Fruit fly (Drosophila melanogaster) whole organism, embryonic: ENCODE measurements around the gene CG32102.

ENCODE experiments used
- ATbp ChIP-seq: fragments of 200-800 bp; sonication (Bioruptor generic); optimal IDR thresholded peaks from 2 replicates; lab custom pipeline; 2017; ENCODE audit warnings: missing biosample characterization, mild to moderate bottlenecking, missing genetic modification characterization, missing genetic modification reagents
- Abd-B ChIP-seq: fragments of 200-800 bp; sonication (Bioruptor generic); optimal IDR thresholded peaks from 2 replicates; lab custom pipeline; 2018; ENCODE audit warnings: missing biosample characterization, mild to moderate bottlenecking, missing genetic modification characterization, moderate library complexity
- Aef1 ChIP-seq: fragments of 200-800 bp; sonication (Bioruptor generic); IDR thresholded peaks from 3 replicates; pipeline ENCODE4 v1.3.6; 2022; ENCODE audit warnings: missing biosample characterization, missing genetic modification characterization
- Atf-2 ChIP-seq: fragments of 200-800 bp; sonication (Bioruptor generic); optimal IDR thresholded peaks from 2 replicates; lab custom pipeline; 2016; ENCODE audit warnings: missing biosample characterization, missing genetic modification characterization
- CG11695 ChIP-seq: fragments of 200-800 bp; sonication (Bioruptor generic); IDR thresholded peaks from 3 replicates; pipeline ENCODE4 v1.3.6; 2022; ENCODE audit warnings: missing biosample characterization, missing genetic modification characterization
- CG14441 ChIP-seq: fragments of 200-800 bp; sonication (Bioruptor generic); IDR thresholded peaks from 2 replicates; pipeline ENCODE4 v1.3.6; 2022; ENCODE audit warnings: missing biosample characterization, missing genetic modification characterization
- CG15073 ChIP-seq: fragments of 200-800 bp; sonication (Bioruptor generic); optimal IDR thresholded peaks from 2 replicates; lab custom pipeline; 2016; ENCODE audit warnings: missing biosample characterization, missing genetic modification characterization
- CG1603 ChIP-seq: fragments of 200-800 bp; sonication (Bioruptor generic); optimal IDR thresholded peaks from 2 replicates; lab custom pipeline; 2019; ENCODE audit warnings: missing biosample characterization, mild to moderate bottlenecking, missing genetic modification characterization, moderate library complexity
- CG16779 ChIP-seq: fragments of 200-800 bp; sonication (Bioruptor generic); IDR thresholded peaks from 2 replicates; pipeline ENCODE4 v1.3.6; 2022; ENCODE audit warnings: missing biosample characterization, missing genetic modification characterization
- CG18011 ChIP-seq: fragments of 200-800 bp; sonication (Bioruptor generic); optimal IDR thresholded peaks from 2 replicates; lab custom pipeline; 2017; ENCODE audit warnings: missing biosample characterization, missing genetic modification characterization, mild to moderate bottlenecking, moderate library complexity, missing genotype
- CG2116 ChIP-seq: fragments of 200-800 bp; sonication (Bioruptor generic); optimal IDR thresholded peaks from 3 replicates; lab custom pipeline; 2018; ENCODE audit warnings: missing biosample characterization, mild to moderate bottlenecking, missing genetic modification characterization
- CG2199 ChIP-seq: fragments of 200-800 bp; sonication (Bioruptor generic); IDR thresholded peaks from 3 replicates; pipeline ENCODE4 v1.3.6; 2022; ENCODE audit warnings: missing biosample characterization, missing genetic modification characterization
- CG31441 ChIP-seq: fragments of 200-800 bp; sonication (Bioruptor generic); IDR thresholded peaks from 2 replicates; pipeline ENCODE4 v1.3.6; 2022; ENCODE audit warnings: missing biosample characterization, missing genetic modification characterization
- CG32772 ChIP-seq: fragments of 200-800 bp; sonication (Bioruptor generic); IDR thresholded peaks from 2 replicates; pipeline ENCODE4 v1.3.6; 2022; ENCODE audit warnings: missing biosample characterization, missing genetic modification characterization
- CG4404 ChIP-seq: fragments of 200-800 bp; sonication (Bioruptor generic); IDR thresholded peaks from 2 replicates; pipeline ENCODE4 v1.3.6; 2022; ENCODE audit warnings: missing biosample characterization, missing genetic modification characterization
- CG4854 ChIP-seq: fragments of 200-800 bp; sonication (Bioruptor generic); optimal IDR thresholded peaks from 2 replicates; lab custom pipeline; 2016; ENCODE audit warnings: missing biosample characterization, missing genetic modification characterization, inconsistent platforms
- CG6654 ChIP-seq: fragments of 200-800 bp; sonication (Bioruptor generic); optimal IDR thresholded peaks from 2 replicates; lab custom pipeline; 2017; ENCODE audit warnings: missing biosample characterization, mild to moderate bottlenecking, missing genetic modification characterization
- CG9609 ChIP-seq: fragments of 200-800 bp; sonication (Bioruptor generic); optimal IDR thresholded peaks from 3 replicates; lab custom pipeline; 2016; ENCODE audit warnings: missing biosample characterization, missing genetic modification characterization
- Doc2 ChIP-seq: fragments of 200-800 bp; sonication (Bioruptor generic); IDR thresholded peaks from 2 replicates; pipeline ENCODE4 v1.3.6; 2022; ENCODE audit warnings: missing biosample characterization, missing genetic modification characterization
- Doc3 ChIP-seq: fragments of 200-800 bp; sonication (Bioruptor generic); IDR thresholded peaks from 3 replicates; pipeline ENCODE4 v1.3.6; 2022; ENCODE audit warnings: missing biosample characterization, missing genetic modification characterization; ENCODE audit not compliant: partially characterized antibody
- Ets65A ChIP-seq: fragments of 200-800 bp; sonication (Bioruptor generic); peaks from one replicate; lab custom pipeline; 2016; ENCODE audit warnings: missing biosample characterization, missing genetic modification characterization
- Gsc ChIP-seq: fragments of 200-800 bp; sonication (Bioruptor generic); IDR thresholded peaks from 2 replicates; pipeline ENCODE4 v1.3.6; 2022; ENCODE audit warnings: missing biosample characterization, missing genetic modification characterization
- MBD-R2 ChIP-seq: fragments of 200-800 bp; sonication (Bioruptor generic); IDR thresholded peaks from 2 replicates; pipeline ENCODE4 v1.3.6; 2022; ENCODE audit warnings: missing biosample characterization, missing genetic modification characterization
- MESR4 ChIP-seq: fragments of 200-800 bp; sonication (Bioruptor generic); optimal IDR thresholded peaks from 2 replicates; lab custom pipeline; 2018; ENCODE audit warnings: missing biosample characterization, mild to moderate bottlenecking, missing genetic modification characterization, moderate library complexity
- MTF-1 ChIP-seq: fragments of 200-800 bp; sonication (Bioruptor generic); optimal IDR thresholded peaks from 2 replicates; lab custom pipeline; 2018; ENCODE audit warnings: missing biosample characterization, mild to moderate bottlenecking, missing genetic modification characterization, borderline replicate concordance
- Opbp ChIP-seq: fragments of 200-800 bp; sonication (Bioruptor generic); IDR thresholded peaks from 3 replicates; pipeline ENCODE4 v1.3.6; 2022; ENCODE audit warnings: missing biosample characterization, missing genetic modification characterization; ENCODE audit not compliant: partially characterized antibody
- Sry-β ChIP-seq: fragments of 200-800 bp; sonication (Bioruptor generic); optimal IDR thresholded peaks from 2 replicates; lab custom pipeline; 2018; ENCODE audit warnings: missing biosample characterization, mild to moderate bottlenecking, missing genetic modification characterization, moderate library complexity
- Vsx1 ChIP-seq: fragments of 200-800 bp; sonication (Bioruptor generic); optimal IDR thresholded peaks from 2 replicates; lab custom pipeline; 2017; ENCODE audit warnings: missing biosample characterization, mild to moderate bottlenecking, missing genetic modification characterization, missing genetic modification reagents
- al ChIP-seq: fragments of 200-800 bp; sonication (Bioruptor generic); IDR thresholded peaks from 2 replicates; pipeline ENCODE4 v1.3.6; 2022; ENCODE audit warnings: missing biosample characterization, missing genetic modification characterization
- bigmax ChIP-seq: fragments of 200-800 bp; sonication (Bioruptor generic); optimal IDR thresholded peaks from 2 replicates; lab custom pipeline; 2018; ENCODE audit warnings: missing biosample characterization, mild to moderate bottlenecking, missing genetic modification characterization
- croc ChIP-seq: fragments of 200-800 bp; sonication (Bioruptor generic); conservative IDR thresholded peaks from 3 replicates; pipeline ENCODE4 v1.3.6; 2022; ENCODE audit warnings: missing biosample characterization, missing genetic modification characterization
- dati ChIP-seq: fragments of 200-800 bp; sonication (Bioruptor generic); IDR thresholded peaks from 2 replicates; pipeline ENCODE4 v1.3.6; 2022; ENCODE audit warnings: missing biosample characterization, missing genetic modification characterization
- dmrt11E ChIP-seq: fragments of 200-800 bp; sonication (Bioruptor generic); optimal IDR thresholded peaks from 3 replicates; lab custom pipeline; 2018; ENCODE audit warnings: missing biosample characterization, mild to moderate bottlenecking, missing genetic modification characterization, moderate library complexity
- dpn ChIP-seq, 2 experiments: fragments of 200-800 bp; sonication (Bioruptor generic); optimal IDR thresholded peaks; 3 replicates each; lab custom pipeline; 2016; ENCODE audit warnings: missing biosample characterization in 2 of 2, missing genetic modification characterization in 2 of 2
- emc ChIP-seq: fragments of 200-800 bp; sonication (Bioruptor generic); optimal IDR thresholded peaks from 2 replicates; lab custom pipeline; 2016; ENCODE audit warnings: missing biosample characterization, missing genetic modification characterization
- exex ChIP-seq: fragments of 200-800 bp; sonication (Bioruptor generic); optimal IDR thresholded peaks from 4 replicates; lab custom pipeline; 2018; ENCODE audit warnings: missing biosample characterization, mild to moderate bottlenecking, missing genetic modification characterization, moderate library complexity
- fd96Cb ChIP-seq: fragments of 200-800 bp; sonication (Bioruptor generic); optimal IDR thresholded peaks from 2 replicates; lab custom pipeline; 2018; ENCODE audit warnings: missing biosample characterization, mild to moderate bottlenecking, missing genetic modification characterization, moderate library complexity
- gce ChIP-seq: fragments of 200-800 bp; sonication (Bioruptor generic); IDR thresholded peaks from 3 replicates; pipeline ENCODE4 v1.3.6; 2022; ENCODE audit warnings: missing biosample characterization, missing genetic modification characterization
- gfzf ChIP-seq: fragments of 200-800 bp; sonication (Bioruptor generic); optimal IDR thresholded peaks from 2 replicates; lab custom pipeline; 2016; ENCODE audit warnings: missing biosample characterization, mild to moderate bottlenecking, missing genetic modification characterization, moderate library complexity
- hth ChIP-seq: fragments of >200 bp; optimal IDR thresholded peaks from 2 replicates; lab custom pipeline; 2017; ENCODE audit warnings: inconsistent platforms
- jumu ChIP-seq: fragments of 200-800 bp; sonication (Bioruptor generic); optimal IDR thresholded peaks from 3 replicates; lab custom pipeline; 2016; ENCODE audit warnings: missing biosample characterization, missing genetic modification characterization
- lab ChIP-seq: fragments of 200-800 bp; sonication (Bioruptor generic); optimal IDR thresholded peaks from 3 replicates; lab custom pipeline; 2017; ENCODE audit warnings: missing biosample characterization, missing genetic modification characterization, mild to moderate bottlenecking, moderate library complexity, missing genetic modification reagents
- pnt ChIP-seq: fragments of 200-800 bp; sonication (Bioruptor generic); optimal IDR thresholded peaks from 3 replicates; lab custom pipeline; 2016; ENCODE audit warnings: missing biosample characterization, missing genetic modification characterization
- pum ChIP-seq: fragments of 200-800 bp; sonication (Bioruptor generic); optimal IDR thresholded peaks from 2 replicates; lab custom pipeline; 2016; ENCODE audit warnings: missing biosample characterization, missing genetic modification characterization
- sens-2 ChIP-seq: fragments of 200-800 bp; sonication (Bioruptor generic); IDR thresholded peaks from 2 replicates; pipeline ENCODE4 v1.3.6; 2022; ENCODE audit warnings: missing biosample characterization, missing genetic modification characterization
- sima ChIP-seq: fragments of 200-800 bp; sonication (Bioruptor generic); optimal IDR thresholded peaks from 2 replicates; lab custom pipeline; 2016; ENCODE audit warnings: missing biosample characterization, missing genetic modification characterization
- toy ChIP-seq: fragments of 200-800 bp; sonication (Bioruptor generic); IDR thresholded peaks from 2 replicates; pipeline ENCODE4 v1.3.6; 2022; ENCODE audit warnings: missing biosample characterization, missing genetic modification characterization
- twi ChIP-seq: fragments of 200-800 bp; optimal IDR thresholded peaks from 2 replicates; lab custom pipeline; 2019; ENCODE audit warnings: missing biosample characterization, mild to moderate bottlenecking, missing genetic modification characterization, moderate library complexity
- vvl ChIP-seq: fragments of 200-800 bp; sonication (Bioruptor generic); IDR thresholded peaks from 2 replicates; pipeline ENCODE4 v1.3.6; 2022; ENCODE audit warnings: missing biosample characterization, missing genetic modification characterization
- z ChIP-seq: fragments of 200-800 bp; sonication (Bioruptor generic); IDR thresholded peaks from 3 replicates; pipeline ENCODE4 v1.3.6; 2022; ENCODE audit warnings: missing biosample characterization, missing genetic modification characterization
- zfh2 ChIP-seq: fragments of 200-800 bp; sonication (Bioruptor generic); optimal IDR thresholded peaks from 2 replicates; lab custom pipeline; 2016; ENCODE audit warnings: missing biosample characterization, missing genetic modification characterization

The CG32102 gene

dm6 chr3L:12471471-12471978 is 1.9 kb upstream of the CG32102 start, which contains the start of gene CG10616 (continued):
- no peak for TF ChIP-seq emc (GFP tag; lab: Kevin White, UChicago)
- TF ChIP-seq pnt (GFP tag; lab: Kevin White, UChicago): no peak
- no peak for TF ChIP-seq CG16779 (GFP tag; lab: Robert Waterston, UW)
- TF ChIP-seq CG14441 (GFP tag; lab: Robert Waterston, UW): no peak
- no peak for TF ChIP-seq CG2199 (GFP tag; lab: Robert Waterston, UW)
- TF ChIP-seq jumu (GFP tag; lab: Kevin White, UChicago): no peak
- no peak for TF ChIP-seq CG11695 (GFP tag; lab: Robert Waterston, UW)
- TF ChIP-seq al (GFP tag; lab: Robert Waterston, UW): no peak
- no peak for TF ChIP-seq CG4854 (GFP tag; lab: Kevin White, UChicago)
- no peak for TF ChIP-seq twi (tag; lab: Kevin White, UChicago)
- TF ChIP-seq CG2116: peak; percentile 71
- peak; percentile 83 for TF ChIP-seq Opbp
- TF ChIP-seq CG31441 (GFP tag; lab: Robert Waterston, UW): no peak
- TF ChIP-seq, all 482 proteins: peak for 70

DNA sequence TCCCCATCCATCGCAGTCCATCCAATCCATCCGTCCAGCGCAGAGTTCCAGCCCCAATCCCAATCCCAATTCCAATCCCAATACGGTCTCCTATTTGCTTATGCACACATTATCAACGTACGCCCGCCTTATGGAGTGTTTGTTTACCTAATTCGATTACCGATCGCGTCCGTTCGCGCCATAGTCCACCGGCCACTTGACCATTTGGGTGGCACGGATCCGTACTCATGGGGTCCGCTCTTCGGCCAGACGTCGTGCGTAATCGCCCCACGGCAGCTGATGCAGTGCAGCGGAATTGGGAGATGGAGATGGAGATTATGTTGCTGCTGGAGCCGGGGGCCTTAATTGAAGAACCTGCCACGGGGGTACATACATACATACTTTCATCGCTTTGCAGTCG is 925 bp upstream of the CG32102 start:
- no peak for TF ChIP-seq Sry-β (GFP tag; lab: Kevin White, UChicago)
- TF ChIP-seq dati (GFP tag; lab: Robert Waterston, UW): no peak
- TF ChIP-seq CG4404 (GFP tag; lab: Robert Waterston, UW): no peak
- no peak for TF ChIP-seq croc (GFP tag; lab: Robert Waterston, UW)
- TF ChIP-seq toy: no peak
- no peak for TF ChIP-seq Vsx1
- no peak for TF ChIP-seq gfzf (GFP tag; lab: Kevin White, UChicago)
- TF ChIP-seq fd96Cb (tag; lab: Kevin White, UChicago): no peak
- no peak for TF ChIP-seq bigmax (GFP tag; lab: Kevin White, UChicago)
- TF ChIP-seq Ets65A: peak; percentile 78
- TF ChIP-seq zfh2 (GFP tag; lab: Kevin White, UChicago): no peak
- no peak for TF ChIP-seq Aef1 (GFP tag; lab: Robert Waterston, UW)
- TF ChIP-seq Gsc (GFP tag; lab: Robert Waterston, UW): no peak
- TF ChIP-seq Abd-B (GFP tag; lab: Kevin White, UChicago): no peak
- no peak for TF ChIP-seq Atf-2 (GFP tag; lab: Kevin White, UChicago)
- TF ChIP-seq z: 0 out of 3 replicates have a peak, but pooled peaks have one; percentile 60
- TF ChIP-seq lab: no peak
- TF ChIP-seq CG32772 (GFP tag; lab: Robert Waterston, UW): no peak
- no peak for TF ChIP-seq MTF-1
- TF ChIP-seq CG18011 (GFP tag; lab: Kevin White, UChicago): no peak
- no peak for TF ChIP-seq CG6654 (GFP tag; lab: Kevin White, UChicago)
- no peak for TF ChIP-seq dpn (GFP tag; optimal IDR thresholded peaks at IDR 0.05; lab: Kevin White, UChicago)
- no peak for TF ChIP-seq MBD-R2 (GFP tag; lab: Robert Waterston, UW)
- TF ChIP-seq CG1603: no peak
- TF ChIP-seq sens-2 (GFP tag; lab: Robert Waterston, UW): no peak
- TF ChIP-seq CG15073 (GFP tag; lab: Kevin White, UChicago): no peak
- TF ChIP-seq MESR4 (GFP tag; lab: Kevin White, UChicago): no peak
- no peak for TF ChIP-seq CG9609
- no peak for TF ChIP-seq vvl (GFP tag; lab: Robert Waterston, UW)
- no peak for TF ChIP-seq ATbp (GFP tag; lab: Kevin White, UChicago)
- no peak for TF ChIP-seq hth (lab: Kevin White, UChicago)
- no peak for TF ChIP-seq gce (GFP tag; lab: Robert Waterston, UW)
- no peak for TF ChIP-seq Doc3 (GFP tag; lab: Robert Waterston, UW)
- TF ChIP-seq exex (tag; lab: Kevin White, UChicago): no peak
- TF ChIP-seq dmrt11E: no peak
- no peak for TF ChIP-seq sima (GFP tag; lab: Kevin White, UChicago)
- TF ChIP-seq pum (GFP tag; lab: Kevin White, UChicago): no peak
- TF ChIP-seq Doc2 (GFP tag; lab: Robert Waterston, UW): no peak
